Worm (Caenorhabditis elegans): Measurements from ENCODE around the gene top-3.
A peak's percentile ranks its signal among the peaks of the same experiment; 100 is the strongest.

top-3 gene

ce11 chrIII:11942664-11943063, 17.3 kb downstream of the top-3 start:
- TF ChIP-seq nhr-6 (tag; optimal IDR thresholded peaks at IDR 0.05) (no peak), sma-9 (GFP tag; optimal IDR thresholded peaks at IDR 0.05) (peak; percentile 51), sma-9 (tag; optimal IDR thresholded peaks at IDR 0.05) (no peak), F13H6.1 (tag; optimal IDR thresholded peaks at IDR 0.05) (peak; percentile 79), peb-1 (tag; optimal IDR thresholded peaks at IDR 0.05) (no peak), lsy-2 (tag; optimal IDR thresholded peaks at IDR 0.05) (peak; percentile 1 to 44), nhr-129 (tag; optimal IDR thresholded peaks at IDR 0.05) (peak; percentile 28), C34F6.9 (tag; optimal IDR thresholded peaks at IDR 0.05) (peak; percentile 47)

- TF ChIP-seq lsy-2 (tag; optimal IDR thresholded peaks at IDR 0.05), result peak in 1 of 2 experiments; percentile 18
Observed at ce11 chrIII:11939238-11939637, 20.7 kb downstream of the top-3 start.

- no peak for TF ChIP-seq dmd-4 (tag; optimal IDR thresholded peaks at IDR 0.05)
- TF ChIP-seq C34F6.9 (tag; optimal IDR thresholded peaks at IDR 0.05), result no peak
- TF ChIP-seq elt-1 (tag; optimal IDR thresholded peaks at IDR 0.05), result no peak
- TF ChIP-seq skn-1 (tag; optimal IDR thresholded peaks at IDR 0.05), result no peak
- TF ChIP-seq sem-4 (tag; optimal IDR thresholded peaks at IDR 0.05), result no peak
Observed at ce11 chrIII:11938525-11938924, 21.5 kb downstream of the top-3 start.

ce11 chrIII:11937911-11938310, 22.1 kb downstream of the top-3 start:
- peak; percentile 13 for TF ChIP-seq nhr-129 (tag; optimal IDR thresholded peaks at IDR 0.05)
- TF ChIP-seq lin-39 (tag; optimal IDR thresholded peaks at IDR 0.05), result no peak
- peak; percentile 19 for TF ChIP-seq crh-2 (tag; optimal IDR thresholded peaks at IDR 0.05)
- peak; percentile 5 for TF ChIP-seq unc-55 (GFP tag; optimal IDR thresholded peaks at IDR 0.05)
- no peak for TF ChIP-seq snpc-4 (tag; optimal IDR thresholded peaks at IDR 0.05)
- no peak for TF ChIP-seq fos-1 (tag; optimal IDR thresholded peaks at IDR 0.05)
- peak; percentile 16 for TF ChIP-seq sem-4 (tag; optimal IDR thresholded peaks at IDR 0.05)
- no peak for TF ChIP-seq skn-1 (tag; optimal IDR thresholded peaks at IDR 0.05)
- TF ChIP-seq lin-11 (tag; optimal IDR thresholded peaks at IDR 0.05), result no peak
- peak; percentile 14 for TF ChIP-seq C34F6.9 (tag; optimal IDR thresholded peaks at IDR 0.05)
- TF ChIP-seq lsy-2 (tag; optimal IDR thresholded peaks at IDR 0.05), result peak in 1 of 2 experiments; percentile 38

ce11 chrIII:11936668-11937276, 23.2 kb downstream of the top-3 start:
- TF ChIP-seq ZK546.5 (tag; optimal IDR thresholded peaks at IDR 0.05), result no peak
- no peak for TF ChIP-seq blmp-1 (tag; optimal IDR thresholded peaks at IDR 0.05; ENCODE audit: insufficient read depth)
- TF ChIP-seq unc-62 (GFP tag; optimal IDR thresholded peaks at IDR 0.05), result no peak
- no peak for TF ChIP-seq C34F6.9 (tag; optimal IDR thresholded peaks at IDR 0.05)
- peak; percentile 14 for TF ChIP-seq F13H6.1 (tag; optimal IDR thresholded peaks at IDR 0.05)
- TF ChIP-seq ztf-4 (tag; optimal IDR thresholded peaks at IDR 0.05), result no peak

- TF ChIP-seq F13H6.1 (tag; optimal IDR thresholded peaks at IDR 0.05) (peak; percentile 58), snpc-4 (tag; optimal IDR thresholded peaks at IDR 0.05) (peak; percentile 11), dmd-4 (tag; optimal IDR thresholded peaks at IDR 0.05) (no peak), ama-1 (optimal IDR thresholded peaks at IDR 0.05) (no peak), C34F6.9 (tag; optimal IDR thresholded peaks at IDR 0.05) (peak; percentile 36), sem-4 (tag; optimal IDR thresholded peaks at IDR 0.05) (peak; percentile 17), lin-11 (tag; optimal IDR thresholded peaks at IDR 0.05) (peak; percentile 14), nhr-21 (tag; optimal IDR thresholded peaks at IDR 0.05) (no peak), unc-55 (GFP tag; optimal IDR thresholded peaks at IDR 0.05) (peak; percentile 22), crh-2 (tag; optimal IDR thresholded peaks at IDR 0.05) (peak; percentile 9), lsy-2 (tag; optimal IDR thresholded peaks at IDR 0.05) (peak in 1 of 2 experiments; percentile 20)
Observed at ce11 chrIII:11935948-11936280, 24.1 kb downstream of the top-3 start.

- TF ChIP-seq ZK546.5 (tag; optimal IDR thresholded peaks at IDR 0.05) (no peak), crh-2 (tag; optimal IDR thresholded peaks at IDR 0.05) (no peak), nhr-12 (tag; optimal IDR thresholded peaks at IDR 0.05) (no peak), nhr-237 (tag; optimal IDR thresholded peaks at IDR 0.05) (no peak), nhr-77 (tag; optimal IDR thresholded peaks at IDR 0.05) (no peak), C34F6.9 (tag; optimal IDR thresholded peaks at IDR 0.05) (peak; percentile 14), nhr-6 (tag; optimal IDR thresholded peaks at IDR 0.05) (no peak), ztf-1 (GFP tag; conservative IDR thresholded peaks at IDR 0.05) (no peak), peb-1 (tag; optimal IDR thresholded peaks at IDR 0.05) (no peak), unc-55 (GFP tag; optimal IDR thresholded peaks at IDR 0.05) (no peak), sem-4 (tag; optimal IDR thresholded peaks at IDR 0.05) (peak; percentile 30), gmeb-1 (tag; optimal IDR thresholded peaks at IDR 0.05) (no peak), ceh-16 (tag; optimal IDR thresholded peaks at IDR 0.05) (no peak), nhr-21 (tag; optimal IDR thresholded peaks at IDR 0.05) (peak; percentile 8), R02D3.7 (tag; optimal IDR thresholded peaks at IDR 0.05) (no peak), lsy-2 (tag; optimal IDR thresholded peaks at IDR 0.05) (peak in 1 of 2 experiments; percentile 9), ama-1 (optimal IDR thresholded peaks at IDR 0.05) (no peak), nhr-129 (tag; optimal IDR thresholded peaks at IDR 0.05) (no peak), Y55F3AM.14 (GFP tag; optimal IDR thresholded peaks at IDR 0.05) (peak; percentile 10), dmd-4 (tag; optimal IDR thresholded peaks at IDR 0.05) (no peak), aly-2 (tag; optimal IDR thresholded peaks at IDR 0.05) (no peak), mdl-1 (tag; optimal IDR thresholded peaks at IDR 0.05) (peak in 1 of 2 experiments; percentile 2), ztf-11 (tag; optimal IDR thresholded peaks at IDR 0.05) (no peak)
Observed at ce11 chrIII:11935032-11935947, 24.7 kb downstream of the top-3 start.

Measured in whole organism, L2 larva.